ENCODE assay signal across 1 fruit fly cellular context in genomic region chr3L:10769218-10770018, dm6.
TF ChIP-seq lines count a peak whose summit lies in the region.

No protein-coding gene starts in this region.

TF ChIP-seq in whole organism, embryonic, 481 proteins besides CTCF, POLR2A, EP300 and RAD21 (continued from another document and continues in another):
- peak in 1 of 2 experiments; percentile 34 for TF ChIP-seq crp (GFP tag; optimal IDR thresholded peaks at IDR 0.05; lab: Kevin White, UChicago)
- peak; percentile 65 for TF ChIP-seq CG10543 (GFP tag; optimal IDR thresholded peaks at IDR 0.05; lab: Kevin White, UChicago)
- no peak for TF ChIP-seq Hr39 (optimal IDR thresholded peaks at IDR 0.05; lab: Kevin White, UChicago)
- peak; percentile 85 for TF ChIP-seq Lhr (GFP tag; optimal IDR thresholded peaks at IDR 0.05; lab: Kevin White, UChicago)
- peak; percentile 54 for TF ChIP-seq vfl (GFP tag; optimal IDR thresholded peaks at IDR 0.05; lab: Kevin White, UChicago)
- TF ChIP-seq NFAT (GFP tag; IDR thresholded peaks at IDR 0.05; lab: Robert Waterston, UW) = no peak
- peak; percentile 89 for TF ChIP-seq CG11504 (tag; optimal IDR thresholded peaks at IDR 0.05; lab: Kevin White, UChicago)
- 0 out of 2 replicates have a peak, but pooled peaks have one; percentile 22 for TF ChIP-seq seq (GFP tag; IDR thresholded peaks at IDR 0.05; lab: Robert Waterston, UW)
- TF ChIP-seq CG34422 (GFP tag; IDR thresholded peaks at IDR 0.05; lab: Robert Waterston, UW) = peak; percentile 88
- peak; percentile 82 for TF ChIP-seq CG14667 (GFP tag; IDR thresholded peaks at IDR 0.05; lab: Robert Waterston, UW)
- no peak for TF ChIP-seq Dll (GFP tag; IDR thresholded peaks at IDR 0.05; lab: Robert Waterston, UW; ENCODE audit: partially characterized antibody)
- peak; percentile 91 for TF ChIP-seq az2 (GFP tag; optimal IDR thresholded peaks at IDR 0.05; lab: Kevin White, UChicago)
- peak; percentile 86 for TF ChIP-seq so (GFP tag; IDR thresholded peaks at IDR 0.05; lab: Robert Waterston, UW)
- peak; percentile 80 for TF ChIP-seq CG4328 (GFP tag; optimal IDR thresholded peaks at IDR 0.05; lab: Kevin White, UChicago)
- peak; percentile 95 for TF ChIP-seq gem (tag; optimal IDR thresholded peaks at IDR 0.05; lab: Kevin White, UChicago)
- peak; percentile 92 for TF ChIP-seq CG4820 (GFP tag; optimal IDR thresholded peaks at IDR 0.05; lab: Kevin White, UChicago)
- no peak for TF ChIP-seq Dref (GFP tag; IDR thresholded peaks at IDR 0.05; lab: Robert Waterston, UW)
- peak; percentile 39 for TF ChIP-seq CG17802 (tag; optimal IDR thresholded peaks at IDR 0.05; lab: Kevin White, UChicago)
- TF ChIP-seq CG3065 (GFP tag; optimal IDR thresholded peaks at IDR 0.05; lab: Kevin White, UChicago) = peak; percentile 80
- TF ChIP-seq CG6813 (GFP tag; optimal IDR thresholded peaks at IDR 0.05; lab: Kevin White, UChicago) = peak; percentile 86
- peak; percentile 87 for TF ChIP-seq Six4 (GFP tag; optimal IDR thresholded peaks at IDR 0.05; lab: Kevin White, UChicago)
- TF ChIP-seq CG18476 (GFP tag; optimal IDR thresholded peaks at IDR 0.05; lab: Kevin White, UChicago) = peak; percentile 61
- TF ChIP-seq MESR4 (GFP tag; optimal IDR thresholded peaks at IDR 0.05; lab: Kevin White, UChicago) = peak; percentile 8
- peak; percentile 62 for TF ChIP-seq CG9215 (GFP tag; IDR thresholded peaks at IDR 0.05; lab: Robert Waterston, UW)
- peak; percentile 79 for TF ChIP-seq CG4730 (GFP tag; IDR thresholded peaks at IDR 0.05; lab: Robert Waterston, UW)
- peak; percentile 95 for TF ChIP-seq nmo (GFP tag; optimal IDR thresholded peaks at IDR 0.05; lab: Kevin White, UChicago)
- TF ChIP-seq prd (optimal IDR thresholded peaks at IDR 0.05; lab: Kevin White, UChicago) = no peak
- TF ChIP-seq prd (GFP tag; IDR thresholded peaks at IDR 0.05; lab: Robert Waterston, UW) = peak; percentile 96
- peak; percentile 56 for TF ChIP-seq CG17186 (GFP tag; optimal IDR thresholded peaks at IDR 0.05; lab: Kevin White, UChicago)
- peak; percentile 87 for TF ChIP-seq H2.0 (GFP tag; IDR thresholded peaks at IDR 0.05; lab: Robert Waterston, UW)
- peak; percentile 56 for TF ChIP-seq TFAM (GFP tag; optimal IDR thresholded peaks at IDR 0.05; lab: Kevin White, UChicago)
- peak; percentile 53 for TF ChIP-seq Ada2b (GFP tag; IDR thresholded peaks at IDR 0.05; lab: Robert Waterston, UW)
- TF ChIP-seq CG18619 (GFP tag; optimal IDR thresholded peaks at IDR 0.05; lab: Kevin White, UChicago) = peak; percentile 82
- TF ChIP-seq ftz-f1 (GFP tag; optimal IDR thresholded peaks at IDR 0.05; lab: Kevin White, UChicago) = no peak
- peak; percentile 28 for TF ChIP-seq BtbVII (GFP tag; optimal IDR thresholded peaks at IDR 0.05; lab: Kevin White, UChicago)
- peak; percentile 93 for TF ChIP-seq CG13775 (GFP tag; optimal IDR thresholded peaks at IDR 0.05; lab: Kevin White, UChicago)
- peak; percentile 99 for TF ChIP-seq CG2712 (tag; optimal IDR thresholded peaks at IDR 0.05; lab: Kevin White, UChicago)
- peak; percentile 88 for TF ChIP-seq CG17359 (tag; optimal IDR thresholded peaks at IDR 0.05; lab: Kevin White, UChicago)
- TF ChIP-seq CG10979 (tag; optimal IDR thresholded peaks at IDR 0.05; lab: Kevin White, UChicago) = peak; percentile 99
- TF ChIP-seq Max (GFP tag; optimal IDR thresholded peaks at IDR 0.05; lab: Kevin White, UChicago) = peak; percentile 82
- TF ChIP-seq Ravus (GFP tag; IDR thresholded peaks at IDR 0.05; lab: Robert Waterston, UW) = peak; percentile 53; the same call in 1 of the 2 replicates
- peak; percentile 73 for TF ChIP-seq danr (GFP tag; IDR thresholded peaks at IDR 0.05; lab: Robert Waterston, UW)
- TF ChIP-seq Poxn (GFP tag; IDR thresholded peaks at IDR 0.05; lab: Robert Waterston, UW) = no peak
- peak; percentile 90 for TF ChIP-seq Hr3 (GFP tag; optimal IDR thresholded peaks at IDR 0.05; lab: Kevin White, UChicago)
- TF ChIP-seq zen (tag; optimal IDR thresholded peaks at IDR 0.05; lab: Kevin White, UChicago) = peak; percentile 96
- peak; percentile 84 for TF ChIP-seq cato (GFP tag; optimal IDR thresholded peaks at IDR 0.05; lab: Kevin White, UChicago; ENCODE audit: borderline replicate concordance)
- no peak for TF ChIP-seq Doc3 (GFP tag; IDR thresholded peaks at IDR 0.05; lab: Robert Waterston, UW; ENCODE audit: partially characterized antibody)
- peak; percentile 72 for TF ChIP-seq chn (GFP tag; optimal IDR thresholded peaks at IDR 0.05; lab: Kevin White, UChicago)
- peak; percentile 91 for TF ChIP-seq grau (tag; optimal IDR thresholded peaks at IDR 0.05; lab: Kevin White, UChicago)
- peak; percentile 82 for TF ChIP-seq CG30403 (GFP tag; optimal IDR thresholded peaks at IDR 0.05; lab: Kevin White, UChicago)
- TF ChIP-seq CG12155 (GFP tag; optimal IDR thresholded peaks at IDR 0.05; lab: Kevin White, UChicago) = peak; percentile 79
- TF ChIP-seq HLHmδ (GFP tag; optimal IDR thresholded peaks at IDR 0.05; lab: Kevin White, UChicago) = no peak
- TF ChIP-seq Usf (GFP tag; optimal IDR thresholded peaks at IDR 0.05; lab: Kevin White, UChicago) = peak; percentile 82
- peak; percentile 36 to 84 for TF ChIP-seq dpn (GFP tag; optimal IDR thresholded peaks at IDR 0.05; lab: Kevin White, UChicago)
- peak; percentile 46 for TF ChIP-seq Hsf (GFP tag; optimal IDR thresholded peaks at IDR 0.05; lab: Kevin White, UChicago)
- peak; percentile 90 for TF ChIP-seq CG7745 (tag; optimal IDR thresholded peaks at IDR 0.05; lab: Kevin White, UChicago)
- no peak for TF ChIP-seq pho (GFP tag; optimal IDR thresholded peaks at IDR 0.05; lab: Kevin White, UChicago)
- TF ChIP-seq Hmx (GFP tag; optimal IDR thresholded peaks at IDR 0.05; lab: Kevin White, UChicago) = no peak
- peak; percentile 83 for TF ChIP-seq CG12299 (tag; optimal IDR thresholded peaks at IDR 0.05; lab: Kevin White, UChicago)
- TF ChIP-seq oc (tag; optimal IDR thresholded peaks at IDR 0.05; lab: Kevin White, UChicago) = peak; percentile 78
- TF ChIP-seq peb (GFP tag; IDR thresholded peaks at IDR 0.05; lab: Robert Waterston, UW) = peak; percentile 85
- peak; percentile 77 for TF ChIP-seq HLH3B (GFP tag; IDR thresholded peaks at IDR 0.05; lab: Robert Waterston, UW)
- peak; percentile 93 for TF ChIP-seq CG8388 (GFP tag; optimal IDR thresholded peaks at IDR 0.05; lab: Kevin White, UChicago)
- peak; percentile 39 for TF ChIP-seq Atf-2 (GFP tag; optimal IDR thresholded peaks at IDR 0.05; lab: Kevin White, UChicago)
- TF ChIP-seq CG7271 (tag; optimal IDR thresholded peaks at IDR 0.05; lab: Kevin White, UChicago) = peak; percentile 83
- no peak for TF ChIP-seq CG15514 (GFP tag; optimal IDR thresholded peaks at IDR 0.05; lab: Kevin White, UChicago)
- peak; percentile 8 for TF ChIP-seq repo (GFP tag; optimal IDR thresholded peaks at IDR 0.05; lab: Kevin White, UChicago)
- TF ChIP-seq onecut (GFP tag; IDR thresholded peaks at IDR 0.05; lab: Robert Waterston, UW) = peak; percentile 87
- no peak for TF ChIP-seq Sin3A (optimal IDR thresholded peaks at IDR 0.05; lab: Kevin White, UChicago)
- TF ChIP-seq Atf6 (GFP tag; IDR thresholded peaks at IDR 0.05; lab: Robert Waterston, UW) = no peak; the same call in 1 of the 2 replicates
- TF ChIP-seq CG11456 (GFP tag; IDR thresholded peaks at IDR 0.05; lab: Robert Waterston, UW) = peak; percentile 10; the same call in 1 of the 3 replicates
- no peak for TF ChIP-seq Adf1 (GFP tag; IDR thresholded peaks at IDR 0.05; lab: Robert Waterston, UW)
- TF ChIP-seq fd102C (GFP tag; optimal IDR thresholded peaks at IDR 0.05; lab: Kevin White, UChicago) = peak; percentile 87
- TF ChIP-seq CG17829 (tag; optimal IDR thresholded peaks at IDR 0.05; lab: Kevin White, UChicago) = peak; percentile 99
- TF ChIP-seq Kr (GFP tag; optimal IDR thresholded peaks at IDR 0.05; lab: Kevin White, UChicago) = peak; percentile 63
- TF ChIP-seq CG14050 (GFP tag; IDR thresholded peaks at IDR 0.05; lab: Robert Waterston, UW) = peak; percentile 72; the same call in 2 of the 3 replicates
- peak; percentile 74 for TF ChIP-seq ATbp (GFP tag; optimal IDR thresholded peaks at IDR 0.05; lab: Kevin White, UChicago)
- 0 out of 2 replicates have a peak, but pooled peaks have one; percentile 14 for TF ChIP-seq al (GFP tag; IDR thresholded peaks at IDR 0.05; lab: Robert Waterston, UW)
- TF ChIP-seq twi (tag; optimal IDR thresholded peaks at IDR 0.05; lab: Kevin White, UChicago) = peak; percentile 92
- no peak for TF ChIP-seq Drgx (GFP tag; IDR thresholded peaks at IDR 0.05; lab: Robert Waterston, UW)
- TF ChIP-seq disco-r (GFP tag; optimal IDR thresholded peaks at IDR 0.05; lab: Kevin White, UChicago) = no peak
- TF ChIP-seq Nf-YB (GFP tag; optimal IDR thresholded peaks at IDR 0.05; lab: Kevin White, UChicago) = peak; percentile 83
- peak; percentile 47 for TF ChIP-seq run (tag; optimal IDR thresholded peaks at IDR 0.05; lab: Kevin White, UChicago)
- TF ChIP-seq ttk (GFP tag; IDR thresholded peaks at IDR 0.05; lab: Robert Waterston, UW) = peak; percentile 83
- TF ChIP-seq CG11723 (GFP tag; optimal IDR thresholded peaks at IDR 0.05; lab: Kevin White, UChicago) = peak; percentile 73
- peak; percentile 16 for TF ChIP-seq Bdp1 (GFP tag; optimal IDR thresholded peaks at IDR 0.05; lab: Kevin White, UChicago)
- TF ChIP-seq her (GFP tag; optimal IDR thresholded peaks at IDR 0.05; lab: Kevin White, UChicago) = no peak
- TF ChIP-seq CG1233 (GFP tag; optimal IDR thresholded peaks at IDR 0.05; lab: Kevin White, UChicago) = peak; percentile 88
- TF ChIP-seq lilli (GFP tag; optimal IDR thresholded peaks at IDR 0.05; lab: Kevin White, UChicago) = peak; percentile 67
- peak; percentile 84 for TF ChIP-seq tio (GFP tag; optimal IDR thresholded peaks at IDR 0.05; lab: Kevin White, UChicago)
- TF ChIP-seq sqz (GFP tag; optimal IDR thresholded peaks at IDR 0.05; lab: Kevin White, UChicago) = peak; percentile 91
- TF ChIP-seq CG6765 (GFP tag; optimal IDR thresholded peaks at IDR 0.05; lab: Kevin White, UChicago) = no peak
- TF ChIP-seq ind (GFP tag; optimal IDR thresholded peaks at IDR 0.05; lab: Kevin White, UChicago) = peak; percentile 64
- TF ChIP-seq CG8359 (GFP tag; optimal IDR thresholded peaks at IDR 0.05; lab: Kevin White, UChicago; ENCODE audit: borderline replicate concordance) = peak; percentile 88
- TF ChIP-seq CG1602 (GFP tag; optimal IDR thresholded peaks at IDR 0.05; lab: Kevin White, UChicago) = peak; percentile 91
- TF ChIP-seq eyg (GFP tag; optimal IDR thresholded peaks at IDR 0.05; lab: Kevin White, UChicago) = no peak
- TF ChIP-seq dati (GFP tag; IDR thresholded peaks at IDR 0.05; lab: Robert Waterston, UW) = 0 out of 2 replicates have a peak, but pooled peaks have one; percentile 31
- TF ChIP-seq Oli (tag; optimal IDR thresholded peaks at IDR 0.05; lab: Kevin White, UChicago) = peak; percentile 89
- TF ChIP-seq CG4617 (GFP tag; optimal IDR thresholded peaks at IDR 0.05; lab: Kevin White, UChicago; ENCODE audit: borderline replicate concordance) = peak; percentile 62
- TF ChIP-seq kah (GFP tag; optimal IDR thresholded peaks at IDR 0.05; lab: Kevin White, UChicago) = peak; percentile 78
- TF ChIP-seq nau (GFP tag; optimal IDR thresholded peaks at IDR 0.05; lab: Kevin White, UChicago) = peak; percentile 54
- TF ChIP-seq hth (optimal IDR thresholded peaks at IDR 0.05; lab: Kevin White, UChicago) = no peak
- TF ChIP-seq Ets65A (GFP tag; lab: Kevin White, UChicago) = no peak
- TF ChIP-seq CG30431 (GFP tag; optimal IDR thresholded peaks at IDR 0.05; lab: Kevin White, UChicago) = peak; percentile 82
- peak; percentile 27 for TF ChIP-seq CG7786 (GFP tag; optimal IDR thresholded peaks at IDR 0.05; lab: Kevin White, UChicago)
- TF ChIP-seq CG1603 (tag; optimal IDR thresholded peaks at IDR 0.05; lab: Kevin White, UChicago) = peak; percentile 75
- TF ChIP-seq Vsx1 (GFP tag; optimal IDR thresholded peaks at IDR 0.05; lab: Kevin White, UChicago) = peak; percentile 79
- TF ChIP-seq Pdp1 (GFP tag; optimal IDR thresholded peaks at IDR 0.05; lab: Kevin White, UChicago) = peak; percentile 37 to 68
- peak; percentile 55 to 78 for TF ChIP-seq chif (GFP tag; optimal IDR thresholded peaks at IDR 0.05; lab: Kevin White, UChicago)
- peak; percentile 94 for TF ChIP-seq gcm (GFP tag; optimal IDR thresholded peaks at IDR 0.05; lab: Kevin White, UChicago)
- peak; percentile 75 for TF ChIP-seq CG15011 (GFP tag; optimal IDR thresholded peaks at IDR 0.05; lab: Kevin White, UChicago)
- no peak for TF ChIP-seq sc (optimal IDR thresholded peaks at IDR 0.05; lab: Kevin White, UChicago)
- peak; percentile 89 for TF ChIP-seq sc (GFP tag; optimal IDR thresholded peaks at IDR 0.05; lab: Kevin White, UChicago)
- TF ChIP-seq CG7928 (GFP tag; optimal IDR thresholded peaks at IDR 0.05; lab: Kevin White, UChicago) = no peak
- no peak for TF ChIP-seq CG4282 (GFP tag; optimal IDR thresholded peaks at IDR 0.05; lab: Kevin White, UChicago)
- no peak for TF ChIP-seq Neu2 (GFP tag; optimal IDR thresholded peaks at IDR 0.05; lab: Kevin White, UChicago; ENCODE audit: borderline replicate concordance)
- peak; percentile 63; the same call in 1 of the 3 replicates for TF ChIP-seq z (GFP tag; IDR thresholded peaks at IDR 0.05; lab: Robert Waterston, UW)
- TF ChIP-seq Nf-YA (GFP tag; IDR thresholded peaks at IDR 0.05; lab: Robert Waterston, UW) = peak; percentile 57
- no peak for TF ChIP-seq fu2 (GFP tag; optimal IDR thresholded peaks at IDR 0.05; lab: Kevin White, UChicago)
- peak; percentile 85 for TF ChIP-seq ro (GFP tag; IDR thresholded peaks at IDR 0.05; lab: Robert Waterston, UW)
- peak; percentile 50; the same call in 1 of the 2 replicates for TF ChIP-seq aop (GFP tag; IDR thresholded peaks at IDR 0.05; lab: Robert Waterston, UW)
- TF ChIP-seq CG8281 (tag; optimal IDR thresholded peaks at IDR 0.05; lab: Kevin White, UChicago) = peak; percentile 55
- peak; percentile 78 for TF ChIP-seq CG17568 (GFP tag; optimal IDR thresholded peaks at IDR 0.05; lab: Kevin White, UChicago)
- peak; percentile 99 for TF ChIP-seq CG9727 (GFP tag; optimal IDR thresholded peaks at IDR 0.05; lab: Kevin White, UChicago)
- no peak for TF ChIP-seq HLH54F (GFP tag; optimal IDR thresholded peaks at IDR 0.05; lab: Kevin White, UChicago)
- TF ChIP-seq bowl (GFP tag; IDR thresholded peaks at IDR 0.05; lab: Robert Waterston, UW) = peak; percentile 64; the same call in 1 of the 2 replicates
- TF ChIP-seq CG17612 (GFP tag; IDR thresholded peaks at IDR 0.05; lab: Robert Waterston, UW) = peak; percentile 74
- TF ChIP-seq lbe (GFP tag; optimal IDR thresholded peaks at IDR 0.05; lab: Kevin White, UChicago) = no peak
- TF ChIP-seq pzg (GFP tag; optimal IDR thresholded peaks at IDR 0.05; lab: Kevin White, UChicago) = no peak
- TF ChIP-seq schlank (tag; optimal IDR thresholded peaks at IDR 0.05; lab: Kevin White, UChicago) = no peak
- 0 out of 2 replicates have a peak, but pooled peaks have one; percentile 36 for TF ChIP-seq Rfx (GFP tag; IDR thresholded peaks at IDR 0.05; lab: Robert Waterston, UW)
